Worm (Caenorhabditis elegans) whole organism, late embryonic: ENCODE data around the gene K06A4.6.

Experiments
- pha-4 ChIP-seq: fragments of 150-350 bp; optimal IDR thresholded peaks from 2 replicates; lab custom pipeline; 2018; ENCODE audit warnings: missing biosample characterization, missing genetic modification reagents, missing genetic modification characterization
- unc-86 ChIP-seq: sonication (generic microtip); optimal IDR thresholded peaks from 2 replicates; lab custom pipeline; 2016; ENCODE audit warnings: missing genetic modification characterization, missing compliant biosample characterization

ce11 chrV:9507742-9508141 lies 27.3 kb upstream of the K06A4.6 start, which contains the start of gene acs-14:
- TF ChIP-seq unc-86 (tag; lab: Kevin White, UChicago) (no peak), pha-4 (tag; lab: Kevin White, UChicago) (no peak)
